Worm (Caenorhabditis elegans): ENCODE results near the gene F26A1.9.

ce11 chrIII:4854918-4855317 is 25.6 kb upstream of the F26A1.9 start, which contains the start of gene C35D10.8:
- no peak for TF ChIP-seq R02D3.7 (tag; optimal IDR thresholded peaks at IDR 0.05)
- no peak for TF ChIP-seq mdl-1 (tag; optimal IDR thresholded peaks at IDR 0.05)
- TF ChIP-seq nhr-67 (tag; optimal IDR thresholded peaks at IDR 0.05): no peak
- no peak for TF ChIP-seq ceh-16 (tag; optimal IDR thresholded peaks at IDR 0.05)
